Fruit fly (Drosophila melanogaster) whole organism, pupa: ENCODE data around the gene ND-B14.5B.

Source experiments
- CG10348 ChIP-seq: fragments of 200-800 bp; sonication (Bioruptor generic); IDR thresholded peaks from 2 replicates; pipeline ENCODE4 v1.3.6; 2022; ENCODE audit warnings: missing biosample characterization, missing genetic modification characterization
- CG12605 ChIP-seq: fragments of 200-800 bp; sonication (Bioruptor generic); IDR thresholded peaks from 2 replicates; pipeline ENCODE4 v1.3.6; 2022; ENCODE audit warnings: missing biosample characterization, missing genetic modification characterization
- CG13204 ChIP-seq: fragments of 200-800 bp; sonication (Bioruptor generic); optimal IDR thresholded peaks from 2 replicates; lab custom pipeline; 2018; ENCODE audit warnings: missing biosample characterization, mild to moderate bottlenecking, missing genetic modification characterization, moderate library complexity
- CG14655 ChIP-seq: fragments of 200-800 bp; sonication (Bioruptor generic); optimal IDR thresholded peaks from 3 replicates; lab custom pipeline; 2017; ENCODE audit warnings: mild to moderate bottlenecking, missing biosample characterization, missing genetic modification reagents, missing genetic modification characterization
- CG15710 ChIP-seq: fragments of 200-800 bp; sonication (Bioruptor generic); optimal IDR thresholded peaks from 2 replicates; lab custom pipeline; 2018; ENCODE audit warnings: missing biosample characterization, mild to moderate bottlenecking, missing genetic modification characterization, moderate library complexity
- CG17806 ChIP-seq: fragments of 200-800 bp; sonication (Bioruptor generic); optimal IDR thresholded peaks from 2 replicates; lab custom pipeline; 2018; ENCODE audit warnings: missing biosample characterization, mild to moderate bottlenecking, missing genetic modification characterization, moderate library complexity
- CG32121 ChIP-seq: fragments of 200-800 bp; sonication (Bioruptor generic); IDR thresholded peaks from 2 replicates; pipeline ENCODE4 v1.3.6; 2022; ENCODE audit warnings: missing biosample characterization, missing genetic modification characterization
- CG34367 ChIP-seq: fragments of 200-800 bp; sonication (Bioruptor generic); optimal IDR thresholded peaks from 2 replicates; lab custom pipeline; 2018; ENCODE audit warnings: missing biosample characterization, mild to moderate bottlenecking, missing genetic modification characterization
- CG4496 ChIP-seq: fragments of 200-800 bp; sonication (Bioruptor generic); IDR thresholded peaks from 3 replicates; pipeline ENCODE4 v1.3.6; 2022; ENCODE audit warnings: missing biosample characterization, missing genetic modification characterization
- CG8159 ChIP-seq: fragments of 200-800 bp; sonication (Bioruptor generic); optimal IDR thresholded peaks from 3 replicates; lab custom pipeline; 2018; ENCODE audit warnings: missing biosample characterization, mild to moderate bottlenecking, missing genetic modification characterization, moderate library complexity
- CG8301 ChIP-seq: fragments of 200-800 bp; sonication (Bioruptor generic); optimal IDR thresholded peaks from 2 replicates; lab custom pipeline; 2018; ENCODE audit warnings: missing biosample characterization, mild to moderate bottlenecking, missing genetic modification characterization
- CG9948 ChIP-seq: fragments of 200-800 bp; sonication (Bioruptor generic); optimal IDR thresholded peaks from 2 replicates; lab custom pipeline; 2018; ENCODE audit warnings: missing biosample characterization, mild to moderate bottlenecking, missing genetic modification characterization, moderate library complexity
- D1 ChIP-seq: fragments of 200-800 bp; sonication (Bioruptor generic); optimal IDR thresholded peaks from 2 replicates; lab custom pipeline; 2018; ENCODE audit warnings: missing biosample characterization, mild to moderate bottlenecking, missing genetic modification characterization, moderate library complexity
- EcR ChIP-seq: fragments of 200-800 bp; sonication (Bioruptor generic); optimal IDR thresholded peaks from 3 replicates; lab custom pipeline; 2019; ENCODE audit warnings: missing biosample characterization, missing genetic modification characterization, mild to moderate bottlenecking, moderate library complexity, missing genetic modification reagents
- Ets98B ChIP-seq: fragments of 200-800 bp; sonication (Bioruptor generic); IDR thresholded peaks from 2 replicates; pipeline ENCODE4 v1.3.6; 2022; ENCODE audit warnings: missing biosample characterization, missing genetic modification characterization
- Pif1A ChIP-seq: fragments of 200-800 bp; sonication (Bioruptor generic); optimal IDR thresholded peaks from 3 replicates; lab custom pipeline; 2016; ENCODE audit warnings: missing biosample characterization, missing genetic modification characterization
- Pif1B ChIP-seq: fragments of 200-800 bp; sonication (Bioruptor generic); optimal IDR thresholded peaks from 3 replicates; lab custom pipeline; 2016; ENCODE audit warnings: missing biosample characterization, missing genetic modification characterization
- Snoo ChIP-seq: fragments of 200-800 bp; sonication (Bioruptor generic); optimal IDR thresholded peaks from 3 replicates; lab custom pipeline; 2017; ENCODE audit warnings: missing biosample characterization, mild to moderate bottlenecking, missing genetic modification characterization, inconsistent platforms
- fd96Ca ChIP-seq: fragments of 200-800 bp; sonication (Bioruptor generic); IDR thresholded peaks from 3 replicates; pipeline ENCODE4 v1.3.6; 2022; ENCODE audit warnings: missing biosample characterization, missing genetic modification characterization
- gl ChIP-seq: fragments of 200-800 bp; sonication (Bioruptor generic); optimal IDR thresholded peaks from 2 replicates; lab custom pipeline; 2018; ENCODE audit warnings: missing biosample characterization, mild to moderate bottlenecking, missing genetic modification characterization
- rn ChIP-seq: fragments of 200-800 bp; sonication (Bioruptor generic); IDR thresholded peaks from 2 replicates; pipeline ENCODE4 v1.3.6; 2022; ENCODE audit warnings: missing biosample characterization, missing genetic modification characterization

ND-B14.5B gene

dm6 chr2L:3159144-3160000 is 13.7 kb upstream of the ND-B14.5B start, which contains the start of the genes Mad and gkt:
Gene Mad (minus strand): TSS chr2L:3159643.
Gene gkt (plus strand): TSS chr2L:3159950.
- no peak for TF ChIP-seq CG8159
- TF ChIP-seq EcR (GFP tag; lab: Kevin White, UChicago): peak; percentile 59
- peak; percentile 27 for TF ChIP-seq gl
- TF ChIP-seq CG9948 (tag; lab: Kevin White, UChicago): no peak
- TF ChIP-seq D1 (tag; lab: Kevin White, UChicago): no peak

- no peak for TF ChIP-seq CG10348 (GFP tag; lab: Robert Waterston, UW)
- no peak for TF ChIP-seq CG9948 (tag; lab: Kevin White, UChicago)
- peak; percentile 14 for TF ChIP-seq CG15710
- peak; percentile 59 for TF ChIP-seq CG14655
- TF ChIP-seq Ets98B (GFP tag; lab: Robert Waterston, UW): peak; percentile 12; the same call in 1 of the 2 replicates
- no peak for TF ChIP-seq D1 (tag; lab: Kevin White, UChicago)
- TF ChIP-seq Snoo: no peak
- no peak for TF ChIP-seq CG12605 (GFP tag; lab: Robert Waterston, UW)
- TF ChIP-seq CG17806: no peak
- peak; percentile 18 for TF ChIP-seq Pif1B (GFP tag; lab: Kevin White, UChicago)
- TF ChIP-seq CG8159: peak; percentile 94
- no peak for TF ChIP-seq CG32121 (GFP tag; lab: Robert Waterston, UW)
- peak; percentile 15 for TF ChIP-seq CG34367
- TF ChIP-seq Pif1A: no peak
- no peak for TF ChIP-seq fd96Ca (GFP tag; lab: Robert Waterston, UW)
- no peak for TF ChIP-seq gl
- TF ChIP-seq rn: 0 out of 2 replicates have a peak, but pooled peaks have one; percentile 3
- no peak for TF ChIP-seq CG8301 (tag; lab: Kevin White, UChicago)
- TF ChIP-seq EcR (GFP tag; lab: Kevin White, UChicago): no peak
- peak; percentile 49; the same call in 1 of the 3 replicates for TF ChIP-seq CG4496
- no peak for TF ChIP-seq CG13204 (GFP tag; lab: Kevin White, UChicago)
- TF ChIP-seq, all 21 proteins: peak for 8
These were observed 12.8 kb upstream of the ND-B14.5B start for dm6 chr2L:3158260-3159072.

dm6 chr2L:3155804-3156203 is 10.2 kb upstream of the ND-B14.5B start:
- no peak for TF ChIP-seq CG34367
- TF ChIP-seq CG12605 (GFP tag; lab: Robert Waterston, UW): no peak
- TF ChIP-seq D1 (tag; lab: Kevin White, UChicago): no peak
- no peak for TF ChIP-seq CG13204 (GFP tag; lab: Kevin White, UChicago)
- no peak for TF ChIP-seq CG17806
- no peak for TF ChIP-seq CG9948 (tag; lab: Kevin White, UChicago)
- TF ChIP-seq Snoo: no peak

- no peak for TF ChIP-seq D1 (tag; lab: Kevin White, UChicago)
- TF ChIP-seq CG8159: peak; percentile 52
- TF ChIP-seq CG13204 (GFP tag; lab: Kevin White, UChicago): no peak
- peak; percentile 41; the same call in 2 of the 3 replicates for TF ChIP-seq CG4496
- TF ChIP-seq CG8301 (tag; lab: Kevin White, UChicago): peak; percentile 34
- TF ChIP-seq Ets98B (GFP tag; lab: Robert Waterston, UW): no peak
- no peak for TF ChIP-seq CG12605 (GFP tag; lab: Robert Waterston, UW)
- peak; percentile 45 for TF ChIP-seq CG9948 (tag; lab: Kevin White, UChicago)
- no peak for TF ChIP-seq gl
- peak; percentile 51 for TF ChIP-seq CG17806
- TF ChIP-seq Pif1B (GFP tag; lab: Kevin White, UChicago): no peak
- peak; percentile 43 for TF ChIP-seq CG14655
- TF ChIP-seq fd96Ca (GFP tag; lab: Robert Waterston, UW): peak; percentile 69; the same call in 2 of the 3 replicates
- TF ChIP-seq Pif1A: peak; percentile 4
- no peak for TF ChIP-seq CG10348 (GFP tag; lab: Robert Waterston, UW)
- TF ChIP-seq CG34367: peak; percentile 47
- no peak for TF ChIP-seq rn
- peak; percentile 58 for TF ChIP-seq CG15710
- no peak for TF ChIP-seq EcR (GFP tag; lab: Kevin White, UChicago)
- TF ChIP-seq CG32121 (GFP tag; lab: Robert Waterston, UW): no peak
- TF ChIP-seq Snoo: no peak
These were observed 9.1 kb upstream of the ND-B14.5B start for dm6 chr2L:3154749-3155148.

dm6 chr2L:3152696-3153613 is 7.3 kb upstream of the ND-B14.5B start:
- peak; percentile 84 for TF ChIP-seq CG14655
- TF ChIP-seq Pif1B (GFP tag; lab: Kevin White, UChicago): peak; percentile 74
- TF ChIP-seq D1 (tag; lab: Kevin White, UChicago): peak; percentile 33
- peak; percentile 91 for TF ChIP-seq fd96Ca (GFP tag; lab: Robert Waterston, UW)
- peak; percentile 91 for TF ChIP-seq CG4496
- TF ChIP-seq CG34367: peak; percentile 67
- TF ChIP-seq CG13204 (GFP tag; lab: Kevin White, UChicago): no peak
- peak; percentile 71; the same call in 1 of the 2 replicates for TF ChIP-seq rn
- peak; percentile 84 for TF ChIP-seq CG32121 (GFP tag; lab: Robert Waterston, UW)
- peak; percentile 55 for TF ChIP-seq gl
- TF ChIP-seq CG12605 (GFP tag; lab: Robert Waterston, UW): peak; percentile 67
- peak; percentile 78 for TF ChIP-seq CG15710
- TF ChIP-seq CG8301 (tag; lab: Kevin White, UChicago): peak; percentile 81
- TF ChIP-seq CG9948 (tag; lab: Kevin White, UChicago): peak; percentile 66
- peak; percentile 78 for TF ChIP-seq Pif1A
- TF ChIP-seq Snoo: peak; percentile 31
- TF ChIP-seq CG8159: peak; percentile 88
- TF ChIP-seq EcR (GFP tag; lab: Kevin White, UChicago): no peak
- peak; percentile 73 for TF ChIP-seq CG17806
- TF ChIP-seq Ets98B (GFP tag; lab: Robert Waterston, UW): peak; percentile 87
- TF ChIP-seq CG10348 (GFP tag; lab: Robert Waterston, UW): peak; percentile 59
- TF ChIP-seq, all 21 proteins: peak for 19
